Fruit fly (Drosophila melanogaster): ENCODE results near the gene CG1428.

The CG1428 gene

dm6 chr2L:21905989-21906388 lies at the start of gene CG1428:
CG1428 (plus strand) TSS chr2L:21906289.
- no peak for TF ChIP-seq CG17806 (tag; optimal IDR thresholded peaks at IDR 0.05)
- no peak for TF ChIP-seq CG8301 (tag; optimal IDR thresholded peaks at IDR 0.05)
- TF ChIP-seq CG32121 (GFP tag; IDR thresholded peaks at IDR 0.05), result no peak
- TF ChIP-seq Pif1B (GFP tag; optimal IDR thresholded peaks at IDR 0.05), result no peak
- TF ChIP-seq Ets98B (GFP tag; IDR thresholded peaks at IDR 0.05), result no peak
- no peak for TF ChIP-seq CG9948 (tag; optimal IDR thresholded peaks at IDR 0.05)
- TF ChIP-seq CG10348 (GFP tag; IDR thresholded peaks at IDR 0.05), result no peak
- no peak for TF ChIP-seq D1 (tag; optimal IDR thresholded peaks at IDR 0.05)
- no peak for TF ChIP-seq EcR (GFP tag; optimal IDR thresholded peaks at IDR 0.05)

- TF ChIP-seq CG14655 (GFP tag; optimal IDR thresholded peaks at IDR 0.05) (no peak), Ets98B (GFP tag; IDR thresholded peaks at IDR 0.05) (no peak), CG8301 (tag; optimal IDR thresholded peaks at IDR 0.05) (no peak)
Observed at dm6 chr2L:21857744-21858143, 48.3 kb upstream of the CG1428 start.

dm6 chr2L:21860566-21860965 lies 45.5 kb upstream of the CG1428 start:
- TF ChIP-seq CG13204 (GFP tag; optimal IDR thresholded peaks at IDR 0.05) (peak; percentile 4), EcR (GFP tag; optimal IDR thresholded peaks at IDR 0.05) (no peak)

- TF ChIP-seq fd96Ca (GFP tag; IDR thresholded peaks at IDR 0.05) (peak; percentile 27; the same call in 1 of the 3 replicates), CG4496 (GFP tag; IDR thresholded peaks at IDR 0.05) (peak; percentile 79), Ets98B (GFP tag; IDR thresholded peaks at IDR 0.05) (no peak), D1 (tag; optimal IDR thresholded peaks at IDR 0.05) (no peak), CG32121 (GFP tag; IDR thresholded peaks at IDR 0.05) (peak; percentile 23; the same call in 1 of the 2 replicates), EcR (GFP tag; optimal IDR thresholded peaks at IDR 0.05) (peak; percentile 68), gl (tag; optimal IDR thresholded peaks at IDR 0.05) (peak; percentile 1), Pif1A (GFP tag; optimal IDR thresholded peaks at IDR 0.05) (no peak), CG13204 (GFP tag; optimal IDR thresholded peaks at IDR 0.05) (peak; percentile 28), CG8301 (tag; optimal IDR thresholded peaks at IDR 0.05) (no peak)
Observed at dm6 chr2L:21863544-21863945, 42.5 kb upstream of the CG1428 start.

- TF ChIP-seq D1 (tag; optimal IDR thresholded peaks at IDR 0.05), result no peak
- no peak for TF ChIP-seq CG13204 (GFP tag; optimal IDR thresholded peaks at IDR 0.05)
- TF ChIP-seq fd96Ca (GFP tag; IDR thresholded peaks at IDR 0.05), result no peak
- TF ChIP-seq CG17806 (tag; optimal IDR thresholded peaks at IDR 0.05), result no peak
- TF ChIP-seq Pif1B (GFP tag; optimal IDR thresholded peaks at IDR 0.05), result no peak
- TF ChIP-seq rn (GFP tag; IDR thresholded peaks at IDR 0.05), result no peak
Observed at dm6 chr2L:21866362-21866761, 39.7 kb upstream of the CG1428 start.

dm6 chr2L:21867040-21867981 lies 38.8 kb upstream of the CG1428 start:
- TF ChIP-seq CG10348 (GFP tag; IDR thresholded peaks at IDR 0.05) (no peak), CG8301 (tag; optimal IDR thresholded peaks at IDR 0.05) (no peak), CG32121 (GFP tag; IDR thresholded peaks at IDR 0.05) (no peak), CG14655 (GFP tag; optimal IDR thresholded peaks at IDR 0.05) (no peak), EcR (GFP tag; optimal IDR thresholded peaks at IDR 0.05) (peak; percentile 14), CG13204 (GFP tag; optimal IDR thresholded peaks at IDR 0.05) (peak; percentile 6), CG9948 (tag; optimal IDR thresholded peaks at IDR 0.05) (peak; percentile 61), Ets98B (GFP tag; IDR thresholded peaks at IDR 0.05) (no peak), CG34367 (tag; optimal IDR thresholded peaks at IDR 0.05) (peak; percentile 66), CG17806 (tag; optimal IDR thresholded peaks at IDR 0.05) (peak; percentile 74), CG12605 (GFP tag; IDR thresholded peaks at IDR 0.05) (no peak), fd96Ca (GFP tag; IDR thresholded peaks at IDR 0.05) (no peak), Snoo (tag; optimal IDR thresholded peaks at IDR 0.05) (peak; percentile 68), CG8159 (tag; optimal IDR thresholded peaks at IDR 0.05) (peak; percentile 87), Pif1A (GFP tag; optimal IDR thresholded peaks at IDR 0.05) (peak; percentile 67), rn (GFP tag; IDR thresholded peaks at IDR 0.05) (no peak), D1 (tag; optimal IDR thresholded peaks at IDR 0.05) (no peak), CG4496 (GFP tag; IDR thresholded peaks at IDR 0.05) (no peak), CG15710 (tag; optimal IDR thresholded peaks at IDR 0.05) (peak; percentile 85), gl (tag; optimal IDR thresholded peaks at IDR 0.05) (peak; percentile 38), Pif1B (GFP tag; optimal IDR thresholded peaks at IDR 0.05) (peak; percentile 70)

dm6 chr2L:21868712-21869280 lies 37.3 kb upstream of the CG1428 start:
- no peak for TF ChIP-seq CG9948 (tag; optimal IDR thresholded peaks at IDR 0.05)
- no peak for TF ChIP-seq CG17806 (tag; optimal IDR thresholded peaks at IDR 0.05)
- no peak for TF ChIP-seq CG8301 (tag; optimal IDR thresholded peaks at IDR 0.05)
- no peak for TF ChIP-seq D1 (tag; optimal IDR thresholded peaks at IDR 0.05)
- TF ChIP-seq CG32121 (GFP tag; IDR thresholded peaks at IDR 0.05), result no peak
- no peak for TF ChIP-seq CG14655 (GFP tag; optimal IDR thresholded peaks at IDR 0.05)
